Worm (Caenorhabditis elegans) whole organism, L2 larva: ENCODE results near the gene srz-96.

ENCODE experiments used
- F13H6.1 ChIP-seq: sonication (generic microtip); optimal IDR thresholded peaks from 2 replicates; lab custom pipeline; 2016; ENCODE audit warnings: missing genetic modification characterization, missing compliant biosample characterization
- R02D3.7 ChIP-seq: fragments of 150-350 bp; optimal IDR thresholded peaks from 2 replicates; lab custom pipeline; 2014; ENCODE audit warnings: missing biosample characterization, missing genetic modification characterization
- Y55F3AM.14 ChIP-seq: fragments of 200-800 bp; sonication (Bioruptor generic); optimal IDR thresholded peaks from 2 replicates; lab custom pipeline; 2018; ENCODE audit warnings: mild to moderate bottlenecking, missing genetic modification characterization, missing compliant biosample characterization
- ZK546.5 ChIP-seq: sonication (generic microtip); optimal IDR thresholded peaks from 2 replicates; lab custom pipeline; 2017; ENCODE audit warnings: missing biosample characterization, missing genetic modification characterization
- alr-1 ChIP-seq: fragments of 150-350 bp; optimal IDR thresholded peaks from 2 replicates; lab custom pipeline; 2014; ENCODE audit warnings: missing biosample characterization, missing genetic modification characterization
- aly-2 ChIP-seq: fragments of 150-350 bp; optimal IDR thresholded peaks from 2 replicates; lab custom pipeline; 2014; ENCODE audit warnings: missing biosample characterization, missing genetic modification characterization
- blmp-1 ChIP-seq: sonication (generic microtip); optimal IDR thresholded peaks from 2 replicates; lab custom pipeline; 2017; ENCODE audit warnings: missing genetic modification characterization, mild to moderate bottlenecking, missing compliant biosample characterization, antibody characterized with exemption, moderate library complexity; ENCODE audit not compliant: insufficient read depth
- ceh-16 ChIP-seq: fragments of 150-350 bp; optimal IDR thresholded peaks from 2 replicates; lab custom pipeline; 2014; ENCODE audit warnings: missing biosample characterization, missing genetic modification characterization
- crh-2 ChIP-seq: sonication (generic microtip); optimal IDR thresholded peaks from 2 replicates; lab custom pipeline; 2017; ENCODE audit warnings: missing biosample characterization, missing genetic modification characterization
- egl-27 ChIP-seq: sonication (generic microtip); optimal IDR thresholded peaks from 3 replicates; lab custom pipeline; 2017; ENCODE audit warnings: missing biosample characterization, missing genetic modification reagents, missing genetic modification characterization
- elt-1 ChIP-seq: fragments of 150-350 bp; optimal IDR thresholded peaks from 2 replicates; lab custom pipeline; 2014; ENCODE audit warnings: missing biosample characterization, missing genetic modification characterization
- elt-3 ChIP-seq: sonication (generic microtip); optimal IDR thresholded peaks from 2 replicates; lab custom pipeline; 2017; ENCODE audit warnings: missing biosample characterization, missing genetic modification characterization
- fos-1 ChIP-seq: fragments of 150-350 bp; optimal IDR thresholded peaks from 2 replicates; lab custom pipeline; 2014; ENCODE audit warnings: missing biosample characterization, missing genetic modification characterization
- gmeb-1 ChIP-seq: fragments of 150-350 bp; optimal IDR thresholded peaks from 2 replicates; lab custom pipeline; 2014; ENCODE audit warnings: missing biosample characterization, missing genetic modification characterization
- lin-11 ChIP-seq: fragments of 150-350 bp; sonication (generic microtip); optimal IDR thresholded peaks from 2 replicates; lab custom pipeline; 2014; ENCODE audit warnings: missing biosample characterization, missing genetic modification characterization, inconsistent platforms, mixed read lengths
- mbf-1 ChIP-seq: sonication (generic microtip); optimal IDR thresholded peaks from 2 replicates; lab custom pipeline; 2017; ENCODE audit warnings: missing biosample characterization, missing genetic modification characterization
- mdl-1 ChIP-seq, 2 experiments: fragments of 150-350 bp in 1 of 2; sonication (generic microtip) in 1 of 2; optimal IDR thresholded peaks; 2 replicates each; lab custom pipeline; 2017; ENCODE audit warnings: missing biosample characterization in 2 of 2, missing genetic modification characterization in 2 of 2
- nhr-11 ChIP-seq: fragments of 150-350 bp; optimal IDR thresholded peaks from 2 replicates; lab custom pipeline; 2014; ENCODE audit warnings: missing biosample characterization, missing genetic modification characterization
- nhr-21 ChIP-seq: fragments of 150-350 bp; optimal IDR thresholded peaks from 2 replicates; lab custom pipeline; 2014; ENCODE audit warnings: missing biosample characterization, missing genetic modification characterization
- nhr-23 ChIP-seq: fragments of 150-350 bp; optimal IDR thresholded peaks from 2 replicates; lab custom pipeline; 2014; ENCODE audit warnings: missing biosample characterization, missing genetic modification reagents, missing genetic modification characterization
- nhr-237 ChIP-seq: fragments of 150-350 bp; optimal IDR thresholded peaks from 2 replicates; lab custom pipeline; 2014; ENCODE audit warnings: missing biosample characterization, missing genetic modification characterization
- nhr-25 ChIP-seq: fragments of 150-350 bp; sonication (generic microtip); optimal IDR thresholded peaks from 3 replicates; lab custom pipeline; 2014; ENCODE audit warnings: missing biosample characterization, missing genetic modification characterization
- nhr-77 ChIP-seq: fragments of 150-350 bp; optimal IDR thresholded peaks from 2 replicates; lab custom pipeline; 2014; ENCODE audit warnings: missing biosample characterization, missing genetic modification characterization
- sem-4 ChIP-seq: fragments of 150-350 bp; optimal IDR thresholded peaks from 2 replicates; lab custom pipeline; 2014; ENCODE audit warnings: missing biosample characterization, missing genetic modification reagents, missing genetic modification characterization
- skn-1 ChIP-seq: sonication (generic microtip); optimal IDR thresholded peaks from 2 replicates; lab custom pipeline; 2017; ENCODE audit warnings: missing biosample characterization, missing genetic modification characterization
- sma-3 ChIP-seq: sonication (generic microtip); optimal IDR thresholded peaks from 2 replicates; lab custom pipeline; 2016; ENCODE audit warnings: missing genetic modification reagents, missing genetic modification characterization, missing compliant biosample characterization
- sma-9 ChIP-seq, 2 experiments: fragments of 150-350 bp in 1 of 2; sonication (generic microtip) in 1 of 2; optimal IDR thresholded peaks; 2 replicates each; lab custom pipeline; 2014 to 2016; ENCODE audit warnings: missing genetic modification characterization in 2 of 2, mild to moderate bottlenecking in 1 of 2, missing biosample characterization in 1 of 2, missing compliant biosample characterization in 1 of 2, missing genetic modification reagents in 1 of 2, moderate library complexity in 1 of 2
- snpc-4 ChIP-seq: fragments of 150-350 bp; optimal IDR thresholded peaks from 2 replicates; lab custom pipeline; 2014; ENCODE audit warnings: missing biosample characterization, missing genetic modification characterization
- unc-39 ChIP-seq: fragments of 150-350 bp; optimal IDR thresholded peaks from 2 replicates; lab custom pipeline; 2014; ENCODE audit warnings: missing biosample characterization, missing genetic modification characterization
- unc-55 ChIP-seq: fragments of 150-350 bp; sonication (generic microtip); optimal IDR thresholded peaks from 3 replicates; lab custom pipeline; 2014; ENCODE audit warnings: missing biosample characterization, missing genetic modification reagents, missing genetic modification characterization
- unc-62 ChIP-seq: fragments of 150-350 bp; optimal IDR thresholded peaks from 2 replicates; lab custom pipeline; 2014; ENCODE audit warnings: missing biosample characterization, missing genetic modification reagents, missing genetic modification characterization
- zag-1 ChIP-seq: fragments of 150-350 bp; optimal IDR thresholded peaks from 2 replicates; lab custom pipeline; 2014; ENCODE audit warnings: missing biosample characterization, missing genetic modification characterization
- ztf-11 ChIP-seq: sonication (generic microtip); optimal IDR thresholded peaks from 2 replicates; lab custom pipeline; 2017; ENCODE audit warnings: missing biosample characterization, missing genetic modification characterization
- ztf-4 ChIP-seq: fragments of 150-350 bp; optimal IDR thresholded peaks from 2 replicates; lab custom pipeline; 2014; ENCODE audit warnings: missing biosample characterization, missing genetic modification characterization

srz-96 gene

DNA sequence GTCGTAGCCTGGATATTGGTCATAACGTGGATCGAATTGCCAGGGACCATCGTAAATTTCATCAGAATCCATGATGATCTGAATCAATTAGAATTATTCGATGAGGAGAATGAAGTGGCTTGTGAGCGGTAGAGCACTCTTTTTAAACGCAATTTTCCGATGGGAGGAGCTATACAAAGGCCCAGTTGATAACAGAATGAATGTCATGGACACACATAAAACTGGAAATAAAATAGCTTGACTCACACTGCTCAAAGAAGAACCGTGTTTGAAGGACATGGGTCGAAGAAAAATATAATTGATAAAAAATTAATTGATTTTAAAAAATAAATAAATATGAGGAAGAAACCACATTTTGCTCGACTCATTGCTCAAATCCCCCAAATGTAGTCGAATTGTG is 9.0 kb downstream of the srz-96 start, which contains the start of gene Y68A4A.13:
Y68A4A.13 (minus strand) TSS at position 101 of the 400 bp plus-strand sequence.
- TF ChIP-seq gmeb-1 (tag; lab: Kevin White, UChicago) (no peak), zag-1 (no peak), F13H6.1 (tag; lab: Kevin White, UChicago) (no peak), unc-55 (no peak), egl-27 (tag; lab: Kevin White, UChicago) (no peak), nhr-23 (tag; lab: Kevin White, UChicago) (no peak), elt-3 (tag; lab: Kevin White, UChicago) (no peak), elt-1 (tag; lab: Kevin White, UChicago) (no peak), nhr-77 (tag; lab: Kevin White, UChicago) (no peak)

DNA sequence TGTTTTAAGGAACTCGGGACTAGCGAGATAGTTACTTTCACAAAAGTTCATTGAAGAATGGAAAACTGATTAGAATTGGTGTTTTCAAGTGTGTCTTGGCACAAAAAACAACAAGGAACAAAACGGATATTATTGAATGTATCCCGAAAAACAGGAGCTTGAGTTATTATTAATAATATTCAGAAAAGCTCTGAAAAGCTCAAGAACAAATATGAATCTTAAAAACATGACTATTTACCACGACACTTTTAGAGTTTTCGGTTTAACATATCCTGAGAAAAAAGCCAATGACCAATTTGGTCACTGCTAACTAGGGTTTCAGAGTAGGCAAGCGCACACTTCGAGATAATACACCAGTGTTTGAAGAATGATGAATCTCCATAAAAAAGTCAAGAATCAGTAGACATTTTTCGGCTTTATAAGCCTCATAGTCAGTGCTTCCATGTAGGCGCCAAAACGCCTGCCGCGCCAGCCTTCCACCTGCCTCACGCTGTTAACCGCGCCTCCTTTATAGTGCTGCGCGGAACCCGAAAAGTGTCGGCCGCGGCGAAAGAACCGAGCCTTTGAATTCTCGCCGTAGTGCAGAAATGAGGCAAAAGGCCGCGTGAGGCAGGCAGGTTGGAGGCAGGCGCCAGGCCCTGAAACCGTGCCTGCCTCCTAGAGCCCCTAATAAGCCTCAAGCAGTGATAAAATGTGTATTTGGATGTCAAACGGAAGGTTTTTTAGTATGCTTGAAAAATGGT is 13.1 kb downstream of the srz-96 start, which contains the start of gene srh-236:
srh-236 (minus strand) TSS at position 51 of the 743 bp plus-strand sequence.
- TF ChIP-seq elt-3 (tag; lab: Kevin White, UChicago) (no peak), gmeb-1 (tag; lab: Kevin White, UChicago) (no peak), F13H6.1 (tag; lab: Kevin White, UChicago) (no peak), ztf-4 (tag; lab: Kevin White, UChicago) (no peak), unc-55 (no peak), mdl-1 (tag; optimal IDR thresholded peaks at IDR 0.05; lab: Kevin White, UChicago) (no peak), ZK546.5 (no peak), ceh-16 (tag; lab: Kevin White, UChicago) (no peak), fos-1 (tag; lab: Kevin White, UChicago) (no peak), sma-9 (GFP tag; optimal IDR thresholded peaks at IDR 0.05; lab: Kevin White, UChicago) (no peak), sma-9 (tag; optimal IDR thresholded peaks at IDR 0.05; lab: Kevin White, UChicago) (no peak), sem-4 (tag; lab: Kevin White, UChicago) (no peak), nhr-237 (tag; lab: Kevin White, UChicago) (no peak), nhr-25 (tag; lab: Kevin White, UChicago) (no peak), sma-3 (GFP tag; lab: Kevin White, UChicago) (no peak), aly-2 (no peak), Y55F3AM.14 (no peak), lin-11 (tag; lab: Kevin White, UChicago) (no peak), alr-1 (tag; lab: Kevin White, UChicago) (no peak)

DNA sequence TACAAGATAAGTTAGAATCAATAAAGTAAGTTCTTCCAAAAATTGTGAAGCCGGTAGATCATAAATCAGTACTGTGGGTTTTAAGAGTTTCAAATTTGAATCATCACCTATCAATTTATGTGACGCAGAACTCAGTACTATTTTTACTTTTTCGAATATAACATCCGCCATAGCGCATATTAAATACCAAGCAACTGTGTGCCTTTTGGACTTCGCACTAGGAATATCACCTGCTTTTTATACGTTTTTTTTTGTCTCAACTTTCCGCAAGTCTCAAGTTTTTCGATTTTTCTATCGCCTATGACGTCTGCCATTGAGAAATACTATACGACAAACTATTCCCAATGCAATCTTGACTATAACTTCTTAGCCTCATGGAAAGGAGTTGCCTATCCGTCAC is 13.7 kb downstream of the srz-96 start, which contains the start of gene srh-113:
srh-113 (plus strand) TSS at position 301 of the 400 bp plus-strand sequence.
- TF ChIP-seq fos-1 (tag; lab: Kevin White, UChicago), result no peak
- no peak for TF ChIP-seq ztf-4 (tag; lab: Kevin White, UChicago)
- TF ChIP-seq elt-3 (tag; lab: Kevin White, UChicago), result no peak
- TF ChIP-seq blmp-1 (tag; lab: Kevin White, UChicago), result no peak
- TF ChIP-seq zag-1, result no peak
- TF ChIP-seq nhr-11 (tag; lab: Kevin White, UChicago), result no peak
- TF ChIP-seq R02D3.7, result no peak
- no peak for TF ChIP-seq nhr-21
- no peak for TF ChIP-seq egl-27 (tag; lab: Kevin White, UChicago)
- no peak for TF ChIP-seq skn-1 (tag; lab: Kevin White, UChicago)
- TF ChIP-seq crh-2, result no peak
- TF ChIP-seq snpc-4 (tag; lab: Kevin White, UChicago), result no peak
- no peak for TF ChIP-seq unc-62
- no peak for TF ChIP-seq unc-39 (tag; lab: Kevin White, UChicago)
- no peak for TF ChIP-seq mbf-1 (tag; lab: Kevin White, UChicago)
- TF ChIP-seq ztf-11 (tag; lab: Kevin White, UChicago), result no peak
- TF ChIP-seq, all 48 proteins: peak for 0

DNA sequence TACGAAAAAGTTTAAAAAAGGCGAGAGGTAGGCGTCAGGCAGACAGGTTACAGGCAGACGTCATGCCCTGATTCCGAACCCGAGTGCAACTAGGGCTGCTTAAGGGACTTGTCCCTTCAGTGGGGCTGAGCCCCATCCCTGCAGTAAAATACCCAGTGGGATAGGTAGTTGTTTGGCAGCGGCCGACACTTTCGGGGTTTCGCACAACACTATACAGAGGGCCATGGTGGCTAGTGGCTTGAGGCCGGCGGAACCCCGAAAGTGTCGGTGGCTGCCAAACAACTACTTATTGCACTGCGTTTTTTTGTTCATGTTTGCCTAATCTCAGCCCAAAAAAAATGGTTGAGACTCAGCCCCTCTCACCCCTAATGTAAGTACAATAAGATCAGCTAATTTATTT is 16.6 kb downstream of the srz-96 start:
- no peak for TF ChIP-seq elt-3 (tag; lab: Kevin White, UChicago)
- TF ChIP-seq blmp-1 (tag; lab: Kevin White, UChicago), result no peak
